Fruit fly (Drosophila melanogaster): ENCODE results near the gene PolZ2.

Gene PolZ2

dm6 chr3R:5565623-5566022 is 23.1 kb upstream of the PolZ2 start (continued):
- peak; percentile 64 for TF ChIP-seq ap (GFP tag; IDR thresholded peaks at IDR 0.05)
- TF ChIP-seq CG33213 (GFP tag; optimal IDR thresholded peaks at IDR 0.05), result peak; percentile 59
- peak; percentile 91 for TF ChIP-seq dysf (GFP tag; IDR thresholded peaks at IDR 0.05)
- TF ChIP-seq her (GFP tag; optimal IDR thresholded peaks at IDR 0.05), result peak; percentile 28
- peak; percentile 57 for TF ChIP-seq D19B (GFP tag; optimal IDR thresholded peaks at IDR 0.05)
- peak; percentile 32 for TF ChIP-seq Spps (tag; optimal IDR thresholded peaks at IDR 0.05)
- TF ChIP-seq ewg (GFP tag; optimal IDR thresholded peaks at IDR 0.05), result peak; percentile 69
- peak; percentile 62 for TF ChIP-seq CG8281 (tag; optimal IDR thresholded peaks at IDR 0.05)
- no peak for TF ChIP-seq repo (GFP tag; optimal IDR thresholded peaks at IDR 0.05)
- peak; percentile 86 for TF ChIP-seq CG15269 (tag; optimal IDR thresholded peaks at IDR 0.05)
- TF ChIP-seq cad (GFP tag; optimal IDR thresholded peaks at IDR 0.05), result no peak
- no peak for TF ChIP-seq Sin3A (optimal IDR thresholded peaks at IDR 0.05)
- peak; percentile 17 for TF ChIP-seq vfl (GFP tag; optimal IDR thresholded peaks at IDR 0.05)
- TF ChIP-seq Ada2b (GFP tag; IDR thresholded peaks at IDR 0.05), result peak; percentile 91
- TF ChIP-seq lov (optimal IDR thresholded peaks at IDR 0.05), result no peak
- TF ChIP-seq lov (GFP tag; IDR thresholded peaks at IDR 0.05), result peak; percentile 66; the same call in 1 of the 3 replicates
- TF ChIP-seq Ssrp (tag; optimal IDR thresholded peaks at IDR 0.05), result peak; percentile 71
- TF ChIP-seq fu2 (GFP tag; optimal IDR thresholded peaks at IDR 0.05), result peak; percentile 53
- no peak for TF ChIP-seq dmrt11E (tag; optimal IDR thresholded peaks at IDR 0.05)
- TF ChIP-seq Nf-YA (GFP tag; IDR thresholded peaks at IDR 0.05), result peak; percentile 78
- TF ChIP-seq mirr (GFP tag; optimal IDR thresholded peaks at IDR 0.05), result peak; percentile 92
- no peak for TF ChIP-seq sc (optimal IDR thresholded peaks at IDR 0.05)
- peak; percentile 74 for TF ChIP-seq sc (GFP tag; optimal IDR thresholded peaks at IDR 0.05)
- TF ChIP-seq Optix (GFP tag; IDR thresholded peaks at IDR 0.05), result peak; percentile 90
- TF ChIP-seq tx (GFP tag; optimal IDR thresholded peaks at IDR 0.05), result peak; percentile 58
- peak; percentile 53 for TF ChIP-seq CG8089 (GFP tag; optimal IDR thresholded peaks at IDR 0.05)
- peak; percentile 82 for TF ChIP-seq CG7556 (GFP tag; optimal IDR thresholded peaks at IDR 0.05)
- TF ChIP-seq CG6854 (GFP tag; optimal IDR thresholded peaks at IDR 0.05), result peak; percentile 50
- peak; percentile 84 for TF ChIP-seq CG6272 (GFP tag; IDR thresholded peaks at IDR 0.05)
- TF ChIP-seq bowl (GFP tag; IDR thresholded peaks at IDR 0.05), result peak; percentile 71
- TF ChIP-seq CG13123 (GFP tag; optimal IDR thresholded peaks at IDR 0.05), result peak; percentile 41
- TF ChIP-seq Fer3 (tag; optimal IDR thresholded peaks at IDR 0.05), result peak; percentile 85
- TF ChIP-seq kah (GFP tag; optimal IDR thresholded peaks at IDR 0.05), result peak; percentile 36
- peak; percentile 41 for TF ChIP-seq pb (GFP tag; optimal IDR thresholded peaks at IDR 0.05)
- TF ChIP-seq odd (GFP tag; optimal IDR thresholded peaks at IDR 0.05), result peak; percentile 57
- peak; percentile 69 for TF ChIP-seq schlank (tag; optimal IDR thresholded peaks at IDR 0.05)
- no peak for TF ChIP-seq h (optimal IDR thresholded peaks at IDR 0.05)
- TF ChIP-seq CG3995 (GFP tag; optimal IDR thresholded peaks at IDR 0.05), result peak; percentile 6
- TF ChIP-seq CG33557 (GFP tag; optimal IDR thresholded peaks at IDR 0.05), result no peak
- TF ChIP-seq Sox102F (GFP tag; optimal IDR thresholded peaks at IDR 0.05), result no peak
- peak; percentile 69 for TF ChIP-seq CG17612 (GFP tag; IDR thresholded peaks at IDR 0.05)
- TF ChIP-seq z (GFP tag; IDR thresholded peaks at IDR 0.05), result no peak; the same call in 2 of the 3 replicates
- no peak for TF ChIP-seq CG7963 (GFP tag; IDR thresholded peaks at IDR 0.05; ENCODE audit: partially characterized antibody)
- TF ChIP-seq C15 (GFP tag; IDR thresholded peaks at IDR 0.05), result peak; percentile 74; the same call in 2 of the 3 replicates
- TF ChIP-seq Bteb2 (GFP tag; optimal IDR thresholded peaks at IDR 0.05), result peak; percentile 31
- TF ChIP-seq az2 (GFP tag; optimal IDR thresholded peaks at IDR 0.05), result peak; percentile 74
- no peak for TF ChIP-seq Hr78 (GFP tag; optimal IDR thresholded peaks at IDR 0.05)
- TF ChIP-seq Rfx (GFP tag; IDR thresholded peaks at IDR 0.05), result peak; percentile 93
- peak; percentile 75 for TF ChIP-seq CG10147 (GFP tag; optimal IDR thresholded peaks at IDR 0.05)
- TF ChIP-seq Atf-2 (GFP tag; optimal IDR thresholded peaks at IDR 0.05), result peak; percentile 32
- peak; percentile 51 for TF ChIP-seq sima (GFP tag; optimal IDR thresholded peaks at IDR 0.05)
- peak; percentile 79 for TF ChIP-seq Doc2 (GFP tag; IDR thresholded peaks at IDR 0.05)
- TF ChIP-seq jigr1 (GFP tag; IDR thresholded peaks at IDR 0.05), result no peak

All from whole organism, embryonic.